Fruit fly (Drosophila melanogaster) whole organism, embryonic: Measurements from ENCODE around the gene Gmppb.

ENCODE experiments used
- CG13775 ChIP-seq: fragments of 200-800 bp; sonication (Bioruptor generic); optimal IDR thresholded peaks from 3 replicates; lab custom pipeline; 2017; ENCODE audit warnings: missing biosample characterization, mild to moderate bottlenecking, missing genetic modification characterization
- CG7839 ChIP-seq: fragments of 200-800 bp; sonication (Bioruptor generic); optimal IDR thresholded peaks from 3 replicates; lab custom pipeline; 2018; ENCODE audit warnings: missing biosample characterization, mild to moderate bottlenecking, missing genetic modification characterization, moderate library complexity
- Usf ChIP-seq: fragments of 200-800 bp; sonication (Bioruptor generic); optimal IDR thresholded peaks from 2 replicates; lab custom pipeline; 2017; ENCODE audit warnings: missing genotype, missing biosample characterization, missing genetic modification characterization
- gce ChIP-seq: fragments of 200-800 bp; sonication (Bioruptor generic); IDR thresholded peaks from 3 replicates; pipeline ENCODE4 v1.3.6; 2022; ENCODE audit warnings: missing biosample characterization, missing genetic modification characterization
- ind ChIP-seq: fragments of 200-800 bp; sonication (Bioruptor generic); optimal IDR thresholded peaks from 3 replicates; lab custom pipeline; 2016; ENCODE audit warnings: missing biosample characterization, missing genetic modification characterization
- slou ChIP-seq: fragments of 200-800 bp; sonication (Bioruptor generic); optimal IDR thresholded peaks from 3 replicates; lab custom pipeline; 2016; ENCODE audit warnings: missing biosample characterization, missing genetic modification characterization
- tna ChIP-seq: fragments of 200-800 bp; sonication (Bioruptor generic); IDR thresholded peaks from 2 replicates; pipeline ENCODE4 v1.3.6; 2022; ENCODE audit warnings: missing biosample characterization, missing genetic modification characterization; ENCODE audit not compliant: partially characterized antibody

DNA sequence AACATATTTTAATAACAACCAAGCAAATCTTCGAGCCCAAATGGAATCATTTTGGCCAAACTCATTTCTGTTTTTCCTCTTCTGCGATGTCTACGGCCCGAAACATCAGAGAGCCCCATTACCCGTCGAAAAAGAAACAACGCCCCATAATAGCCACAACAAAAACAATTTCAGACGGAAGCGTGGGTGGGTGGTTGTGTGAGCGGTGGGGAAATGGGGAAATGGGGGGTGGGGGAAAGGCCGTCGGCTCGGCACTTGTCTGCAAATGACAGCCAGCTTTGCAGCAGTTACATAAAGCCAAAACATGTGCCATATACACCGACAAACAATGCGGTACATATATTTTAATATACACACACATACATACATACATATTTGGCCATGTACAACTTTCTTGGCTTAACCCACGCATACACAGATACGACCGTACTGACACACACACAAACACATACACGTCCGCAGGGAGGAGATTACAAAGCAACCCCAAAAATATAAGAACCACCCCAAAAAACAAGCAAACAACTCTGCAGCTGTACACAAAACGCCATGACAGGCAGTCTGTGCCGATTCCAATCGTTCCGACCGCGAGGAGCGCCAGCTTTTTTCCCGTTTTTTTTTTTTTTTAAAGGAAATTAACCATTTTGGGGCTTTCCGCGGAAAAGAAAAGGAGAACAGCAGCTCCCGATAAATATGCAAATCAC is 53.8 kb downstream of the Gmppb start:
- no peak for TF ChIP-seq slou
- no peak for TF ChIP-seq CG7839 (tag; lab: Kevin White, UChicago)
- TF ChIP-seq ind (GFP tag; lab: Kevin White, UChicago) = no peak
- TF ChIP-seq gce = no peak
- TF ChIP-seq tna (GFP tag; lab: Robert Waterston, UW) = no peak
- no peak for TF ChIP-seq CG13775
- TF ChIP-seq Usf (GFP tag; lab: Kevin White, UChicago) = no peak
